Fruit fly (Drosophila melanogaster): ENCODE results near the gene CG42233.

The CG42233 gene

dm6 chr3R:31810073-31810530 is 5.0 kb upstream of the CG42233 start, which contains the start of gene Rift (continued):
- TF ChIP-seq CG11696 (GFP tag; IDR thresholded peaks at IDR 0.05) (no peak), HLHmδ (GFP tag; optimal IDR thresholded peaks at IDR 0.05) (no peak), mld (GFP tag; IDR thresholded peaks at IDR 0.05; ENCODE audit: partially characterized antibody) (no peak), ro (GFP tag; IDR thresholded peaks at IDR 0.05) (no peak), CG42726 (GFP tag; IDR thresholded peaks at IDR 0.05; ENCODE audit: partially characterized antibody) (no peak), luna (GFP tag; optimal IDR thresholded peaks at IDR 0.05) (no peak), nerfin-2 (GFP tag; IDR thresholded peaks at IDR 0.05; ENCODE audit: partially characterized antibody) (no peak), CG9727 (GFP tag; optimal IDR thresholded peaks at IDR 0.05) (no peak), wdn (GFP tag; IDR thresholded peaks at IDR 0.05) (no peak), sima (GFP tag; optimal IDR thresholded peaks at IDR 0.05) (no peak), CG4404 (GFP tag; IDR thresholded peaks at IDR 0.05) (no peak), Lhr (GFP tag; optimal IDR thresholded peaks at IDR 0.05) (no peak), CG10979 (tag; optimal IDR thresholded peaks at IDR 0.05) (peak; percentile 22), NK7.1 (GFP tag; optimal IDR thresholded peaks at IDR 0.05) (no peak), gfzf (GFP tag; optimal IDR thresholded peaks at IDR 0.05) (no peak), CG16815 (GFP tag; optimal IDR thresholded peaks at IDR 0.05) (no peak), CG15073 (GFP tag; optimal IDR thresholded peaks at IDR 0.05) (no peak), CG15269 (tag; optimal IDR thresholded peaks at IDR 0.05) (peak; percentile 59), row (GFP tag; IDR thresholded peaks at IDR 0.05) (peak; percentile 83), CG15696 (tag; optimal IDR thresholded peaks at IDR 0.05) (no peak), Deaf1 (tag; optimal IDR thresholded peaks at IDR 0.05) (no peak), Sry-δ (GFP tag; optimal IDR thresholded peaks at IDR 0.05) (no peak), CG9797 (GFP tag; optimal IDR thresholded peaks at IDR 0.05) (no peak), ap (GFP tag; IDR thresholded peaks at IDR 0.05) (no peak), tin (GFP tag; optimal IDR thresholded peaks at IDR 0.05) (no peak), CG32767 (GFP tag; IDR thresholded peaks at IDR 0.05) (no peak), sna (GFP tag; IDR thresholded peaks at IDR 0.05; ENCODE audit: partially characterized antibody) (0 out of 2 replicates have a peak, but pooled peaks have one; percentile 36), nmo (GFP tag; optimal IDR thresholded peaks at IDR 0.05) (peak; percentile 28), org-1 (GFP tag; optimal IDR thresholded peaks at IDR 0.05) (no peak), Scr (GFP tag; IDR thresholded peaks at IDR 0.05; ENCODE audit: partially characterized antibody) (no peak), Nf-YB (GFP tag; optimal IDR thresholded peaks at IDR 0.05) (no peak), onecut (GFP tag; IDR thresholded peaks at IDR 0.05) (peak; percentile 6; the same call in 1 of the 2 replicates), CG8478 (optimal IDR thresholded peaks at IDR 0.05) (no peak), CG32532 (GFP tag; IDR thresholded peaks at IDR 0.05) (peak; percentile 75), vfl (GFP tag; optimal IDR thresholded peaks at IDR 0.05) (no peak), mirr (GFP tag; optimal IDR thresholded peaks at IDR 0.05) (peak; percentile 26), CG13287 (GFP tag; IDR thresholded peaks at IDR 0.05; ENCODE audit: partially characterized antibody) (peak; percentile 50; the same call in 1 of the 2 replicates), usp (GFP tag; optimal IDR thresholded peaks at IDR 0.05) (no peak), en (GFP tag; optimal IDR thresholded peaks at IDR 0.05) (no peak), tx (GFP tag; optimal IDR thresholded peaks at IDR 0.05) (no peak), CG2116 (GFP tag; optimal IDR thresholded peaks at IDR 0.05) (no peak), CG6689 (GFP tag; IDR thresholded peaks at IDR 0.05) (peak; percentile 40; the same call in 1 of the 2 replicates), Fer2 (tag; optimal IDR thresholded peaks at IDR 0.05) (no peak), CG6175 (GFP tag; IDR thresholded peaks at IDR 0.05) (no peak), Dip2 (GFP tag; IDR thresholded peaks at IDR 0.05) (no peak), CG9817 (tag; optimal IDR thresholded peaks at IDR 0.05) (peak; percentile 28), pfk (GFP tag; optimal IDR thresholded peaks at IDR 0.05) (no peak), ase (GFP tag; IDR thresholded peaks at IDR 0.05) (no peak), CG8765 (GFP tag; IDR thresholded peaks at IDR 0.05) (no peak), sd (tag; optimal IDR thresholded peaks at IDR 0.05) (no peak), lov (optimal IDR thresholded peaks at IDR 0.05) (no peak), lov (GFP tag; IDR thresholded peaks at IDR 0.05) (no peak)

All from whole organism, embryonic.